Fruit fly (Drosophila melanogaster) whole organism: ENCODE measurements around the gene wdn.

Experiments used
- Dll ChIP-seq: fragments of >200 bp; optimal IDR thresholded peaks from 2 replicates; lab custom pipeline; 2017
- EcR ChIP-seq, 2 experiments: fragments of >200 bp; optimal IDR thresholded peaks; 2 replicates each; lab custom pipeline; 2017; ENCODE audit warnings: missing biosample characterization in 2 of 2, missing genetic modification characterization in 2 of 2, missing genetic modification reagents in 2 of 2
- pan ChIP-seq: fragments of >200 bp; optimal IDR thresholded peaks from 2 replicates; lab custom pipeline; 2017
- usp ChIP-seq: fragments of >200 bp; optimal IDR thresholded peaks from 2 replicates; lab custom pipeline; 2017; ENCODE audit warnings: missing biosample characterization, missing genetic modification characterization, mixed read lengths

DNA sequence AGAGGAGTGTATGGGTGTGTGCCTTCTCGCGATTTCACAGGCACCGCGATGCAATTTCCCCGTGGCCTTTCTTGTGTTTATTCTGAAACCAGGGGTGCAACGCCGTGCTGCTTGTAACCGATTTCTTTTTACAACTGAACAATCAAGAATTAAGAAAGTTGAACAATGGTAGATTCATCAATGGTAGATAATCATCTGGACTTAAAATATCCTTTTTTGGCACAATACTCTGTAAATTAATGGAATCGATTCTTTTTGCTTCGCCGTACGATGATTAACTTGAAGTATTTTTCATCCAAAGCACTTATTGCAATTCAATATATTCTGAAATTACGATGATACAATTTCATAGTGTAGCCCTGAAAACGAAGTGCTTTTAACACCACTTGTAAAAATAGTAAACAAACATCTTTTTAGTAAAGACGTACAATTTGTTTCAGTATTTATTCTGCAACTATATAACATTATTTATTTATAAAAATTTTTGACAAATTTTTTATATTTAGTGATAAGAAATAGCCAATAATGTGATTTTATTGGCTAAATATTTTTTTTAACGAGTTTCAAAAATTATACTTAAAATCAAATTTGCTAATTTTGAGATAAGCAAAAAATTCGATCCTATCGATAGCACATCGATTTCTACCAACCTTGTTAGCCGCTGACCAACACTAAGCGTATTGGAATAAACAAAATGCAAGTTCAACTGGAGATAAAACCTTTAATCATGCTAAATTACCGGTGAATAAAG is 8.6 kb upstream of the wdn start, which contains the start of the genes CG1523 and CG1647:
- TF ChIP-seq pan (no peak), Dll (no peak), usp (GFP tag; lab: Kevin White, UChicago) (no peak), EcR (GFP tag; optimal IDR thresholded peaks at IDR 0.05; lab: Kevin White, UChicago) (no peak)
